Worm (Caenorhabditis elegans) whole organism, L1 larva: ENCODE measurements around the gene trpa-1.
A peak's percentile ranks its signal among the peaks of the same experiment; 100 is the strongest.

Experiments
- C04F5.9 ChIP-seq: sonication (generic microtip); optimal IDR thresholded peaks from 2 replicates; lab custom pipeline; 2016; ENCODE audit warnings: missing genetic modification characterization, missing compliant biosample characterization
- F16B12.6 ChIP-seq: fragments of 150-350 bp; optimal IDR thresholded peaks from 2 replicates; lab custom pipeline; 2014; ENCODE audit warnings: missing biosample characterization, missing genetic modification characterization
- Y116A8C.19 ChIP-seq: sonication (generic microtip); optimal IDR thresholded peaks from 2 replicates; lab custom pipeline; 2016; ENCODE audit warnings: missing compliant biosample characterization, missing genetic modification characterization, borderline replicate concordance
- aha-1 ChIP-seq: fragments of 150-350 bp; optimal IDR thresholded peaks from 2 replicates; lab custom pipeline; 2014; ENCODE audit warnings: missing biosample characterization, missing genetic modification characterization
- alr-1 ChIP-seq: fragments of 200-800 bp; sonication (Bioruptor generic); optimal IDR thresholded peaks from 2 replicates; lab custom pipeline; 2018; ENCODE audit warnings: borderline replicate concordance, mild to moderate bottlenecking, missing genetic modification characterization, missing compliant biosample characterization
- ceh-82 ChIP-seq, 3 experiments: fragments of 150-350 bp in 1 of 3; sonication (generic microtip) in 2 of 3; optimal IDR thresholded peaks; 2 replicates each; lab custom pipeline; 2014 to 2017; ENCODE audit warnings: missing biosample characterization in 3 of 3, missing genetic modification characterization in 3 of 3
- ceh-90 ChIP-seq: sonication (generic microtip); optimal IDR thresholded peaks from 2 replicates; lab custom pipeline; 2016; ENCODE audit warnings: missing genetic modification characterization, missing compliant biosample characterization
- ces-1 ChIP-seq: fragments of 150-350 bp; optimal IDR thresholded peaks from 2 replicates; lab custom pipeline; 2014; ENCODE audit warnings: missing biosample characterization, missing genetic modification reagents, missing genetic modification characterization
- dpl-1 ChIP-seq, 3 experiments: fragments of 150-350 bp in 2 of 3; sonication (generic microtip) in 1 of 3; optimal IDR thresholded peaks; 2 replicates each; lab custom pipeline; 2014 to 2017; ENCODE audit warnings: missing biosample characterization in 3 of 3, missing genetic modification characterization in 3 of 3, missing genetic modification reagents in 3 of 3
- efl-3 ChIP-seq: fragments of 200-800 bp; sonication (Bioruptor generic); optimal IDR thresholded peaks from 2 replicates; lab custom pipeline; 2018; ENCODE audit warnings: mild to moderate bottlenecking, missing genetic modification characterization, missing compliant biosample characterization
- egl-13 ChIP-seq: sonication (generic microtip); optimal IDR thresholded peaks from 2 replicates; lab custom pipeline; 2016; ENCODE audit warnings: missing genotype, missing genetic modification reagents, missing genetic modification characterization, missing compliant biosample characterization
- elt-2 ChIP-seq: sonication (generic microtip); optimal IDR thresholded peaks from 2 replicates; lab custom pipeline; 2016; ENCODE audit warnings: missing genetic modification characterization, mild to moderate bottlenecking, inconsistent platforms, missing compliant biosample characterization, missing genetic modification reagents
- elt-3 ChIP-seq, 6 experiments: fragments of 150-350 bp in 1 of 6; sonication (generic microtip); optimal IDR thresholded peaks; 2 replicates each; lab custom pipeline; 2017 to 2018; ENCODE audit warnings: missing biosample characterization in 6 of 6, missing genetic modification characterization in 6 of 6, inconsistent platforms in 1 of 6
- ets-5 ChIP-seq: fragments of 200-800 bp; sonication (Bioruptor generic); IDR thresholded peaks from 2 replicates; pipeline ENCODE4 v1.3.6; 2022; ENCODE audit warnings: missing genetic modification characterization, missing compliant biosample characterization
- fkh-10 ChIP-seq: sonication (generic microtip); optimal IDR thresholded peaks from 2 replicates; lab custom pipeline; 2017; ENCODE audit warnings: missing biosample characterization, missing genetic modification reagents, missing genetic modification characterization
- fkh-8 ChIP-seq: sonication (generic microtip); optimal IDR thresholded peaks from 2 replicates; lab custom pipeline; 2016; ENCODE audit warnings: mild to moderate bottlenecking, missing genetic modification characterization, missing compliant biosample characterization
- fos-1 ChIP-seq: fragments of 150-350 bp; optimal IDR thresholded peaks from 2 replicates; lab custom pipeline; 2014; ENCODE audit warnings: missing biosample characterization, missing genetic modification characterization
- grh-1 ChIP-seq: fragments of 200-800 bp; sonication (Bioruptor generic); IDR thresholded peaks from 2 replicates; pipeline ENCODE4 v1.3.6; 2022; ENCODE audit warnings: missing genetic modification reagents, missing genetic modification characterization, missing compliant biosample characterization
- hlh-17 ChIP-seq: fragments of 200-800 bp; sonication (Bioruptor generic); optimal IDR thresholded peaks from 2 replicates; lab custom pipeline; 2018; ENCODE audit warnings: missing genetic modification characterization, mild to moderate bottlenecking, missing compliant biosample characterization, moderate library complexity, borderline replicate concordance
- hpl-2 ChIP-seq: fragments of 150-350 bp; optimal IDR thresholded peaks from 2 replicates; lab custom pipeline; 2014; ENCODE audit warnings: missing biosample characterization, missing genetic modification reagents, missing genetic modification characterization
- lin-35 ChIP-seq, 2 experiments: fragments of 150-350 bp; optimal IDR thresholded peaks; 2 replicates each; lab custom pipeline; 2014; ENCODE audit warnings: missing biosample characterization in 2 of 2, missing genetic modification characterization in 2 of 2, missing genetic modification reagents in 2 of 2
- lsy-2 ChIP-seq, 2 experiments: fragments of 150-350 bp; optimal IDR thresholded peaks; 2 replicates each; lab custom pipeline; 2014; ENCODE audit warnings: missing biosample characterization in 2 of 2, missing genetic modification characterization in 2 of 2
- mab-9 ChIP-seq: fragments of 200-800 bp; sonication (Bioruptor generic); IDR thresholded peaks from 2 replicates; pipeline ENCODE4 v1.3.6; 2022; ENCODE audit warnings: missing genetic modification reagents, missing genetic modification characterization, missing compliant biosample characterization
- mef-2 ChIP-seq: fragments of 150-350 bp; optimal IDR thresholded peaks from 2 replicates; lab custom pipeline; 2014; ENCODE audit warnings: missing biosample characterization, missing genetic modification characterization
- nhr-11 ChIP-seq: fragments of 150-350 bp; optimal IDR thresholded peaks from 2 replicates; lab custom pipeline; 2014; ENCODE audit warnings: missing biosample characterization, missing genetic modification characterization
- nhr-12 ChIP-seq: sonication (generic microtip); optimal IDR thresholded peaks from 2 replicates; lab custom pipeline; 2017; ENCODE audit warnings: missing biosample characterization, missing genetic modification characterization
- nhr-20 ChIP-seq: sonication (generic microtip); optimal IDR thresholded peaks from 2 replicates; lab custom pipeline; 2016; ENCODE audit warnings: mild to moderate bottlenecking, missing genetic modification characterization, missing compliant biosample characterization
- nhr-237 ChIP-seq: fragments of 150-350 bp; optimal IDR thresholded peaks from 2 replicates; lab custom pipeline; 2014; ENCODE audit warnings: missing biosample characterization, missing genetic modification characterization
- nhr-28 ChIP-seq: fragments of 150-350 bp; optimal IDR thresholded peaks from 2 replicates; lab custom pipeline; 2014; ENCODE audit warnings: missing biosample characterization, missing genetic modification characterization
- nhr-47 ChIP-seq: sonication (generic microtip); optimal IDR thresholded peaks from 2 replicates; lab custom pipeline; 2016; ENCODE audit warnings: mild to moderate bottlenecking, missing genetic modification characterization, moderate library complexity, missing compliant biosample characterization
- nhr-71 ChIP-seq: sonication (generic microtip); optimal IDR thresholded peaks from 2 replicates; lab custom pipeline; 2016; ENCODE audit warnings: mild to moderate bottlenecking, missing genetic modification characterization, moderate library complexity, missing compliant biosample characterization
- nhr-77 ChIP-seq: fragments of 150-350 bp; optimal IDR thresholded peaks from 2 replicates; lab custom pipeline; 2014; ENCODE audit warnings: missing biosample characterization, missing genetic modification characterization
- nhr-84 ChIP-seq: sonication (generic microtip); optimal IDR thresholded peaks from 2 replicates; lab custom pipeline; 2017; ENCODE audit warnings: missing biosample characterization, missing genetic modification characterization
- nhr-85 ChIP-seq: sonication (generic microtip); peaks from one replicate; lab custom pipeline; 2016; ENCODE audit warnings: missing genetic modification characterization, inconsistent platforms, missing compliant biosample characterization
- nhr-90 ChIP-seq: sonication (generic microtip); optimal IDR thresholded peaks from 2 replicates; lab custom pipeline; 2016; ENCODE audit warnings: mild to moderate bottlenecking, missing genetic modification characterization, missing compliant biosample characterization; ENCODE audit not compliant: poor library complexity
- pax-3 ChIP-seq: fragments of 200-800 bp; sonication (Bioruptor generic); optimal IDR thresholded peaks from 2 replicates; lab custom pipeline; 2018; ENCODE audit warnings: mild to moderate bottlenecking, missing genetic modification characterization, moderate library complexity, missing compliant biosample characterization
- pqm-1 ChIP-seq: sonication (generic microtip); optimal IDR thresholded peaks from 3 replicates; lab custom pipeline; 2017; ENCODE audit warnings: missing biosample characterization, missing genetic modification characterization
- skn-1 ChIP-seq: fragments of 150-350 bp; optimal IDR thresholded peaks from 2 replicates; lab custom pipeline; 2014; ENCODE audit warnings: missing biosample characterization, missing genetic modification characterization
- snu-23 ChIP-seq: sonication (generic microtip); optimal IDR thresholded peaks from 2 replicates; lab custom pipeline; 2016; ENCODE audit warnings: missing genetic modification characterization, missing compliant biosample characterization
- sox-4 ChIP-seq: sonication (generic microtip); optimal IDR thresholded peaks from 2 replicates; lab custom pipeline; 2016; ENCODE audit warnings: missing genetic modification characterization, missing compliant biosample characterization
- swsn-7 ChIP-seq: sonication (generic microtip); optimal IDR thresholded peaks from 2 replicates; lab custom pipeline; 2016; ENCODE audit warnings: missing genetic modification characterization, missing compliant biosample characterization
- tlp-1 ChIP-seq: fragments of 150-350 bp; optimal IDR thresholded peaks from 2 replicates; lab custom pipeline; 2014; ENCODE audit warnings: missing biosample characterization, missing genetic modification characterization
- unc-86 ChIP-seq: sonication (generic microtip); optimal IDR thresholded peaks from 2 replicates; lab custom pipeline; 2016; ENCODE audit warnings: missing genetic modification characterization, missing compliant biosample characterization
- xbp-1 ChIP-seq: sonication (generic microtip); optimal IDR thresholded peaks from 2 replicates; lab custom pipeline; 2016; ENCODE audit warnings: missing genetic modification characterization, missing compliant biosample characterization
- zag-1 ChIP-seq: fragments of 150-350 bp; optimal IDR thresholded peaks from 2 replicates; lab custom pipeline; 2014; ENCODE audit warnings: missing biosample characterization, missing genetic modification characterization
- ztf-11 ChIP-seq, 2 experiments: sonication (generic microtip); optimal IDR thresholded peaks; 2 replicates each; lab custom pipeline; 2016 to 2017; ENCODE audit warnings: missing genetic modification characterization in 2 of 2, missing biosample characterization in 1 of 2, missing compliant biosample characterization in 1 of 2

trpa-1 gene

ce11 chrIV:11914837-11915737 is 50.8 kb downstream of the trpa-1 start, which contains the start of gene fat-6 (continued):
- TF ChIP-seq ets-5 (GFP tag; lab: Robert Waterston, UW) (no peak), nhr-20 (tag; lab: Kevin White, UChicago) (peak; percentile 32), nhr-47 (tag; lab: Kevin White, UChicago) (peak; percentile 2), elt-3 (tag; optimal IDR thresholded peaks at IDR 0.05; lab: Kevin White, UChicago) (peak in 3 of 6 experiments; percentile 59 to 60 (median 59)), dpl-1 (GFP tag; optimal IDR thresholded peaks at IDR 0.05; lab: Kevin White, UChicago) (no peak), pax-3 (tag; lab: Kevin White, UChicago) (no peak), elt-2 (tag; lab: Kevin White, UChicago) (peak; percentile 49), nhr-12 (tag; lab: Kevin White, UChicago) (no peak), nhr-85 (tag; lab: Kevin White, UChicago) (peak; percentile 80), alr-1 (tag; lab: Kevin White, UChicago) (no peak), hlh-17 (GFP tag; lab: Kevin White, UChicago) (no peak), fkh-8 (tag; lab: Kevin White, UChicago) (no peak), fkh-10 (GFP tag; lab: Kevin White, UChicago) (no peak), hpl-2 (no peak)

- TF ChIP-seq nhr-11 (tag; lab: Kevin White, UChicago) (no peak), C04F5.9 (no peak), hlh-17 (GFP tag; lab: Kevin White, UChicago) (no peak), sox-4 (tag; lab: Kevin White, UChicago) (no peak), Y116A8C.19 (tag; lab: Kevin White, UChicago) (no peak), xbp-1 (no peak), egl-13 (tag; lab: Kevin White, UChicago) (no peak), tlp-1 (no peak), efl-3 (GFP tag; lab: Kevin White, UChicago) (no peak), ces-1 (GFP tag; lab: Kevin White, UChicago) (no peak), skn-1 (no peak), ztf-11 (tag; optimal IDR thresholded peaks at IDR 0.05; lab: Kevin White, UChicago) (no peak), fkh-8 (tag; lab: Kevin White, UChicago) (no peak), F16B12.6 (tag; lab: Kevin White, UChicago) (no peak), elt-3 (tag; optimal IDR thresholded peaks at IDR 0.05; lab: Kevin White, UChicago) (peak in 2 of 6 experiments; percentile 9 to 25), pax-3 (tag; lab: Kevin White, UChicago) (no peak), lin-35 (GFP tag; optimal IDR thresholded peaks at IDR 0.05; lab: Kevin White, UChicago) (peak in 1 of 2 experiments; percentile 50), swsn-7 (no peak), elt-2 (tag; lab: Kevin White, UChicago) (peak; percentile 48), ceh-82 (tag; optimal IDR thresholded peaks at IDR 0.05; lab: Kevin White, UChicago) (no peak), mab-9 (GFP tag; lab: Robert Waterston, UW) (no peak), zag-1 (tag; lab: Kevin White, UChicago) (no peak), nhr-237 (tag; lab: Kevin White, UChicago) (no peak), nhr-71 (tag; lab: Kevin White, UChicago) (peak; percentile 32), snu-23 (GFP tag; lab: Kevin White, UChicago) (peak; percentile 38), grh-1 (GFP tag; lab: Robert Waterston, UW) (no peak), nhr-84 (tag; lab: Kevin White, UChicago) (no peak), dpl-1 (GFP tag; optimal IDR thresholded peaks at IDR 0.05; lab: Kevin White, UChicago) (no peak), alr-1 (tag; lab: Kevin White, UChicago) (no peak), pqm-1 (tag; lab: Kevin White, UChicago) (no peak), nhr-90 (tag; lab: Kevin White, UChicago) (peak; percentile 5), lsy-2 (tag; optimal IDR thresholded peaks at IDR 0.05; lab: Kevin White, UChicago) (no peak), fos-1 (no peak), ceh-90 (tag; lab: Kevin White, UChicago) (no peak), nhr-77 (no peak), nhr-12 (tag; lab: Kevin White, UChicago) (no peak), aha-1 (tag; lab: Kevin White, UChicago) (no peak), unc-86 (tag; lab: Kevin White, UChicago) (no peak), mef-2 (no peak), nhr-28 (tag; lab: Kevin White, UChicago) (no peak)
These were observed 51.6 kb downstream of the trpa-1 start, which contains the start of gene ZK822.9 for ce11 chrIV:11915768-11916453. TSS of gene ZK822.9 (plus strand) at chrIV:11915947.
